Fruit fly (Drosophila melanogaster) whole organism, embryonic: Measurements from ENCODE around the gene Nt5b.

ENCODE experiments used
- Asciz ChIP-seq: fragments of 200-800 bp; sonication (Bioruptor generic); optimal IDR thresholded peaks from 2 replicates; lab custom pipeline; 2017; ENCODE audit warnings: missing biosample characterization, mild to moderate bottlenecking, missing genetic modification characterization, missing genetic modification reagents
- Blimp-1 ChIP-seq: fragments of 200-800 bp; sonication (Bioruptor generic); optimal IDR thresholded peaks from 3 replicates; lab custom pipeline; 2018; ENCODE audit warnings: missing biosample characterization, missing genetic modification characterization, mild to moderate bottlenecking, moderate library complexity, missing genetic modification reagents
- BtbVII ChIP-seq: fragments of 200-800 bp; sonication (Bioruptor generic); optimal IDR thresholded peaks from 3 replicates; lab custom pipeline; 2017; ENCODE audit warnings: missing biosample characterization, mild to moderate bottlenecking, missing genetic modification characterization
- CG10147 ChIP-seq: fragments of 200-800 bp; sonication (Bioruptor generic); optimal IDR thresholded peaks from 2 replicates; lab custom pipeline; 2019; ENCODE audit warnings: missing biosample characterization, mild to moderate bottlenecking, missing genetic modification characterization, moderate library complexity
- CG10543 ChIP-seq: fragments of 200-800 bp; sonication (Bioruptor generic); optimal IDR thresholded peaks from 3 replicates; lab custom pipeline; 2017; ENCODE audit warnings: missing biosample characterization, mild to moderate bottlenecking, missing genetic modification characterization, moderate library complexity
- CG10654 ChIP-seq: fragments of 200-800 bp; sonication (Bioruptor generic); optimal IDR thresholded peaks from 2 replicates; lab custom pipeline; 2016; ENCODE audit warnings: missing biosample characterization, missing genetic modification characterization
- CG13287 ChIP-seq: fragments of 200-800 bp; sonication (Bioruptor generic); IDR thresholded peaks from 2 replicates; pipeline ENCODE4 v1.3.6; 2022; ENCODE audit warnings: missing biosample characterization, missing genetic modification characterization; ENCODE audit not compliant: partially characterized antibody
- CG14667 ChIP-seq: fragments of 200-800 bp; sonication (Bioruptor generic); IDR thresholded peaks from 2 replicates; pipeline ENCODE4 v1.3.6; 2022; ENCODE audit warnings: missing biosample characterization, missing genetic modification characterization
- CG17568 ChIP-seq: fragments of 200-800 bp; sonication (Bioruptor generic); optimal IDR thresholded peaks from 2 replicates; lab custom pipeline; 2018; ENCODE audit warnings: missing biosample characterization, mild to moderate bottlenecking, missing genetic modification characterization, moderate library complexity
- CG18599 ChIP-seq: fragments of 200-800 bp; sonication (Bioruptor generic); optimal IDR thresholded peaks from 3 replicates; lab custom pipeline; 2017; ENCODE audit warnings: missing biosample characterization, missing genetic modification characterization, mild to moderate bottlenecking, moderate library complexity, missing genetic modification reagents
- CG2202 ChIP-seq: fragments of 200-800 bp; sonication (Bioruptor generic); optimal IDR thresholded peaks from 2 replicates; lab custom pipeline; 2018; ENCODE audit warnings: missing biosample characterization, mild to moderate bottlenecking, missing genetic modification characterization
- CG31365 ChIP-seq: fragments of 200-800 bp; sonication (Bioruptor generic); optimal IDR thresholded peaks from 2 replicates; lab custom pipeline; 2018; ENCODE audit warnings: missing biosample characterization, mild to moderate bottlenecking, missing genetic modification characterization
- CG3995 ChIP-seq: fragments of 200-800 bp; sonication (Bioruptor generic); optimal IDR thresholded peaks from 3 replicates; lab custom pipeline; 2016; ENCODE audit warnings: missing biosample characterization, missing genetic modification characterization
- CG4282 ChIP-seq: fragments of 200-800 bp; sonication (Bioruptor generic); optimal IDR thresholded peaks from 2 replicates; lab custom pipeline; 2016; ENCODE audit warnings: missing biosample characterization, missing genetic modification characterization
- CG6813 ChIP-seq: fragments of 200-800 bp; sonication (Bioruptor generic); optimal IDR thresholded peaks from 2 replicates; lab custom pipeline; 2017; ENCODE audit warnings: missing biosample characterization, missing genetic modification characterization, mild to moderate bottlenecking, moderate library complexity, missing genetic modification reagents
- CG7372 ChIP-seq: fragments of 200-800 bp; sonication (Bioruptor generic); IDR thresholded peaks from 2 replicates; pipeline ENCODE4 v1.3.6; 2022; ENCODE audit warnings: missing biosample characterization, missing genetic modification characterization
- CG7839 ChIP-seq: fragments of 200-800 bp; sonication (Bioruptor generic); optimal IDR thresholded peaks from 3 replicates; lab custom pipeline; 2018; ENCODE audit warnings: missing biosample characterization, mild to moderate bottlenecking, missing genetic modification characterization, moderate library complexity
- CG8924 ChIP-seq: fragments of 200-800 bp; optimal IDR thresholded peaks from 3 replicates; lab custom pipeline; 2019; ENCODE audit warnings: missing biosample characterization, mild to moderate bottlenecking, missing genetic modification characterization, moderate library complexity
- CG9437 ChIP-seq: fragments of 200-800 bp; sonication (Bioruptor generic); optimal IDR thresholded peaks from 2 replicates; lab custom pipeline; 2018; ENCODE audit warnings: missing biosample characterization, mild to moderate bottlenecking, missing genetic modification characterization
- D19A ChIP-seq: fragments of 200-800 bp; optimal IDR thresholded peaks from 3 replicates; lab custom pipeline; 2019; ENCODE audit warnings: missing biosample characterization, mild to moderate bottlenecking, missing genetic modification characterization, moderate library complexity
- Ets97D ChIP-seq: fragments of 200-800 bp; sonication (Bioruptor generic); optimal IDR thresholded peaks from 3 replicates; lab custom pipeline; 2016; ENCODE audit warnings: missing biosample characterization, missing genetic modification characterization
- Fer1 ChIP-seq: fragments of 200-800 bp; sonication (Bioruptor generic); optimal IDR thresholded peaks from 2 replicates; lab custom pipeline; 2017; ENCODE audit warnings: missing biosample characterization, mild to moderate bottlenecking, missing genetic modification characterization
- Fer2 ChIP-seq: fragments of 200-800 bp; sonication (Bioruptor generic); optimal IDR thresholded peaks from 2 replicates; lab custom pipeline; 2018; ENCODE audit warnings: missing biosample characterization, mild to moderate bottlenecking, missing genetic modification characterization, moderate library complexity
- Fer3 ChIP-seq: fragments of 200-800 bp; sonication (Bioruptor generic); optimal IDR thresholded peaks from 2 replicates; lab custom pipeline; 2018; ENCODE audit warnings: missing biosample characterization, mild to moderate bottlenecking, missing genetic modification characterization, moderate library complexity
- HLH4C ChIP-seq: fragments of 200-800 bp; sonication (Bioruptor generic); IDR thresholded peaks from 3 replicates; pipeline ENCODE4 v1.3.6; 2022; ENCODE audit warnings: missing biosample characterization, missing genetic modification characterization; ENCODE audit not compliant: partially characterized antibody
- HLHmδ ChIP-seq: fragments of 200-800 bp; sonication (Bioruptor generic); optimal IDR thresholded peaks from 2 replicates; lab custom pipeline; 2018; ENCODE audit warnings: missing biosample characterization, mild to moderate bottlenecking, missing genetic modification characterization, moderate library complexity
- Hand ChIP-seq: fragments of 200-800 bp; sonication (Bioruptor generic); optimal IDR thresholded peaks from 2 replicates; lab custom pipeline; 2017; ENCODE audit warnings: mild to moderate bottlenecking, missing biosample characterization, missing genetic modification reagents, missing genetic modification characterization
- Hmx ChIP-seq: fragments of 200-800 bp; sonication (Bioruptor generic); optimal IDR thresholded peaks from 2 replicates; lab custom pipeline; 2016; ENCODE audit warnings: missing biosample characterization, missing genetic modification characterization
- Hr3 ChIP-seq: fragments of 200-800 bp; sonication (Bioruptor generic); optimal IDR thresholded peaks from 3 replicates; lab custom pipeline; 2016; ENCODE audit warnings: missing biosample characterization, missing genetic modification characterization
- Hr39 ChIP-seq: fragments of >200 bp; optimal IDR thresholded peaks from 2 replicates; lab custom pipeline; 2017
- MESR4 ChIP-seq: fragments of 200-800 bp; sonication (Bioruptor generic); optimal IDR thresholded peaks from 2 replicates; lab custom pipeline; 2018; ENCODE audit warnings: missing biosample characterization, mild to moderate bottlenecking, missing genetic modification characterization, moderate library complexity
- MTF-1 ChIP-seq: fragments of 200-800 bp; sonication (Bioruptor generic); optimal IDR thresholded peaks from 2 replicates; lab custom pipeline; 2018; ENCODE audit warnings: missing biosample characterization, mild to moderate bottlenecking, missing genetic modification characterization, borderline replicate concordance
- Neu2 ChIP-seq: fragments of 200-800 bp; sonication (Bioruptor generic); optimal IDR thresholded peaks from 3 replicates; lab custom pipeline; 2016; ENCODE audit warnings: missing biosample characterization, missing genetic modification characterization, borderline replicate concordance
- Nf-YB ChIP-seq: fragments of 200-800 bp; sonication (Bioruptor generic); optimal IDR thresholded peaks from 3 replicates; lab custom pipeline; 2019; ENCODE audit warnings: missing biosample characterization, mild to moderate bottlenecking, missing genetic modification characterization, moderate library complexity
- NfI ChIP-seq: fragments of 200-800 bp; sonication (Bioruptor generic); optimal IDR thresholded peaks from 3 replicates; lab custom pipeline; 2018; ENCODE audit warnings: missing biosample characterization, mild to moderate bottlenecking, missing genetic modification characterization, moderate library complexity
- al ChIP-seq: fragments of 200-800 bp; sonication (Bioruptor generic); IDR thresholded peaks from 2 replicates; pipeline ENCODE4 v1.3.6; 2022; ENCODE audit warnings: missing biosample characterization, missing genetic modification characterization
- caup ChIP-seq: fragments of 200-800 bp; sonication (Bioruptor generic); optimal IDR thresholded peaks from 3 replicates; lab custom pipeline; 2017; ENCODE audit warnings: missing biosample characterization, mild to moderate bottlenecking, missing genetic modification characterization, moderate library complexity; ENCODE audit not compliant: severe bottlenecking
- corto ChIP-seq: fragments of 200-800 bp; sonication (Bioruptor generic); optimal IDR thresholded peaks from 2 replicates; lab custom pipeline; 2016; ENCODE audit warnings: missing biosample characterization, mild to moderate bottlenecking, missing genetic modification characterization, moderate library complexity
- danr ChIP-seq: fragments of 200-800 bp; sonication (Bioruptor generic); IDR thresholded peaks from 2 replicates; pipeline ENCODE4 v1.3.6; 2022; ENCODE audit warnings: missing biosample characterization, missing genetic modification characterization
- grau ChIP-seq: fragments of 200-800 bp; optimal IDR thresholded peaks from 3 replicates; lab custom pipeline; 2019; ENCODE audit warnings: missing biosample characterization, mild to moderate bottlenecking, missing genetic modification characterization, moderate library complexity
- mirr ChIP-seq: fragments of 200-800 bp; sonication (Bioruptor generic); optimal IDR thresholded peaks from 3 replicates; lab custom pipeline; 2018; ENCODE audit warnings: missing biosample characterization, mild to moderate bottlenecking, missing genetic modification characterization
- nerfin-1 ChIP-seq: fragments of 200-800 bp; sonication (Bioruptor generic); optimal IDR thresholded peaks from 3 replicates; lab custom pipeline; 2019; ENCODE audit warnings: missing biosample characterization, mild to moderate bottlenecking, missing genetic modification characterization, moderate library complexity
- nerfin-2 ChIP-seq: fragments of 200-800 bp; sonication (Bioruptor generic); IDR thresholded peaks from 2 replicates; pipeline ENCODE4 v1.3.6; 2022; ENCODE audit warnings: missing biosample characterization, missing genetic modification characterization; ENCODE audit not compliant: partially characterized antibody
- otp ChIP-seq: fragments of 200-800 bp; sonication (Bioruptor generic); IDR thresholded peaks from 3 replicates; pipeline ENCODE4, ENCODE4 v1.3.6; 2022; ENCODE audit warnings: missing biosample characterization, missing genetic modification characterization
- phol ChIP-seq: fragments of 200-800 bp; sonication (Bioruptor generic); optimal IDR thresholded peaks from 3 replicates; lab custom pipeline; 2018; ENCODE audit warnings: missing biosample characterization, mild to moderate bottlenecking, missing genetic modification characterization, moderate library complexity
- sna ChIP-seq: fragments of 200-800 bp; sonication (Bioruptor generic); IDR thresholded peaks from 2 replicates; pipeline ENCODE4 v1.3.6; 2022; ENCODE audit warnings: missing biosample characterization, missing genetic modification characterization; ENCODE audit not compliant: partially characterized antibody
- sob ChIP-seq: fragments of 200-800 bp; sonication (Bioruptor generic); IDR thresholded peaks from 2 replicates; pipeline ENCODE4 v1.3.6; 2022; ENCODE audit warnings: missing biosample characterization, missing genetic modification characterization
- trh ChIP-seq: fragments of 200-800 bp; sonication (Bioruptor generic); optimal IDR thresholded peaks from 2 replicates; lab custom pipeline; 2016; ENCODE audit warnings: missing biosample characterization, missing genetic modification characterization
- vnd ChIP-seq: fragments of 200-800 bp; sonication (Bioruptor generic); IDR thresholded peaks from 3 replicates; pipeline ENCODE4 v1.3.6; 2022; ENCODE audit warnings: missing biosample characterization, missing genetic modification characterization; ENCODE audit not compliant: partially characterized antibody
- zen ChIP-seq: fragments of 200-800 bp; sonication (Bioruptor generic); optimal IDR thresholded peaks from 3 replicates; lab custom pipeline; 2018; ENCODE audit warnings: missing biosample characterization, mild to moderate bottlenecking, missing genetic modification characterization, moderate library complexity

The Nt5b gene

DNA sequence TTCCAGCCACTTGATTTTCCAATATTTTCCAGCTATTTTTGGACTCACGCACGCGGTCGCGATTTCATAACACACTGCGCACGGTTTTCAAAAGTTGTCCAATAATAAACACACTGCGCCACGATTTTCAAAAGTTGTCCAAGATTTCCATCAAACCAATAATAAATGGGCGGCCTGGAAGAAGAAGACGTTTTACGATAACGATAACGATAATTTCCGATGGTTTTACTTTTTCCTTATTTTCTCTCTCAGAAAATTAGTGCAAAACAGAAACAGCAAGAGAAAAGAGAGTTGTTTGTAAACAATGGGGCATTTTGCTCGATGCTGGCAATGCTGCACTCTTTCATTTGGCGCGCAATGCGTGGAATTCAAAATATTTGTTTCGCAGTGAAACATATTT is at the start of gene Nt5b (continued):
- TF ChIP-seq CG10147 (no peak), MTF-1 (GFP tag; lab: Kevin White, UChicago) (no peak), sna (GFP tag; lab: Robert Waterston, UW) (peak; percentile 19; the same call in 1 of the 2 replicates), Fer1 (no peak), mirr (GFP tag; lab: Kevin White, UChicago) (no peak), CG10543 (GFP tag; lab: Kevin White, UChicago) (no peak), CG17568 (no peak), corto (GFP tag; lab: Kevin White, UChicago) (no peak), zen (tag; lab: Kevin White, UChicago) (no peak), danr (no peak), CG13287 (GFP tag; lab: Robert Waterston, UW) (peak; percentile 65), Blimp-1 (GFP tag; lab: Kevin White, UChicago) (no peak), Ets97D (GFP tag; lab: Kevin White, UChicago) (no peak), otp (GFP tag; lab: Robert Waterston, UW) (no peak), CG7372 (GFP tag; lab: Robert Waterston, UW) (no peak), Hr3 (GFP tag; lab: Kevin White, UChicago) (no peak), CG9437 (GFP tag; lab: Kevin White, UChicago) (no peak), Neu2 (GFP tag; lab: Kevin White, UChicago) (no peak), CG6813 (GFP tag; lab: Kevin White, UChicago) (no peak), NfI (no peak), BtbVII (GFP tag; lab: Kevin White, UChicago) (no peak), HLHmδ (GFP tag; lab: Kevin White, UChicago) (no peak), CG3995 (GFP tag; lab: Kevin White, UChicago) (no peak), CG7839 (no peak), Asciz (GFP tag; lab: Kevin White, UChicago) (no peak), MESR4 (GFP tag; lab: Kevin White, UChicago) (no peak), CG8924 (no peak), Hmx (GFP tag; lab: Kevin White, UChicago) (no peak), CG10654 (GFP tag; lab: Kevin White, UChicago) (no peak), nerfin-2 (GFP tag; lab: Robert Waterston, UW) (no peak), trh (no peak), phol (no peak), HLH4C (GFP tag; lab: Robert Waterston, UW) (peak; percentile 15; the same call in 1 of the 3 replicates), CG31365 (no peak), Fer3 (tag; lab: Kevin White, UChicago) (no peak), vnd (GFP tag; lab: Robert Waterston, UW) (0 out of 3 replicates have a peak, but pooled peaks have one; percentile 46), caup (GFP tag; lab: Kevin White, UChicago) (no peak), CG18599 (GFP tag; lab: Kevin White, UChicago) (no peak), Hand (GFP tag; lab: Kevin White, UChicago) (no peak), grau (tag; lab: Kevin White, UChicago) (no peak), al (no peak), Hr39 (no peak), nerfin-1 (tag; lab: Kevin White, UChicago) (no peak), Fer2 (tag; lab: Kevin White, UChicago) (no peak), CG2202 (no peak), CG4282 (no peak), sob (GFP tag; lab: Robert Waterston, UW) (no peak), D19A (tag; lab: Kevin White, UChicago) (no peak), Nf-YB (GFP tag; lab: Kevin White, UChicago) (no peak), CG14667 (no peak)
